Worm (Caenorhabditis elegans): ENCODE measurements around the gene fipr-13.

DNA sequence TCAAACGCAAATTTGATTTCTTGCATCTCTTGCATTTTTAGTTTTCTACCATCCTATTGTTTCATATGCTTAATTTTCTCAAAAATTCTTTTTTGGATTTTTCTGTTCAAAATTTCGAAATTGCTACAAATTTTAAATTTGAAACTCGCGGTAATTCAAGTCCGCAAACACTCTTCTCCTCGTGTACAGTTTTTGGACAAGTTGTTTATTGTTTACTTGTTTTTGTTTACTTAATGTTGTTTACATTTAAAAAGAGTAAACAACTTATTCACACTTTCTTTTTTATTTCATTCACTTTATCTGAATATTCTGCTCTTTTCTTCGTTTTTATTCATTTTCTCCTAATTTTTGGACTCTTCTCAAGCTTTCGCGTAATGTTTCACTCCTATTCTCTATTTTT lies 46.0 kb upstream of the fipr-13 start:
- TF ChIP-seq nhr-237 (tag; optimal IDR thresholded peaks at IDR 0.05) = no peak
- TF ChIP-seq pha-4 (tag; optimal IDR thresholded peaks at IDR 0.05) = no peak
- TF ChIP-seq nhr-25 (tag; optimal IDR thresholded peaks at IDR 0.05) = no peak
- TF ChIP-seq nhr-12 (tag; optimal IDR thresholded peaks at IDR 0.05) = no peak
- no peak for TF ChIP-seq ztf-4 (tag; optimal IDR thresholded peaks at IDR 0.05)
- no peak for TF ChIP-seq unc-62 (GFP tag; optimal IDR thresholded peaks at IDR 0.05)
- TF ChIP-seq zag-1 (tag; optimal IDR thresholded peaks at IDR 0.05) = no peak
